Fruit fly (Drosophila melanogaster) whole organism, embryonic: ENCODE measurements around the gene His3.3A.

Source experiments
- Atf6 ChIP-seq: fragments of 200-800 bp; sonication (Bioruptor generic); IDR thresholded peaks from 2 replicates; pipeline ENCODE4 v1.3.6; 2022; ENCODE audit warnings: missing biosample characterization, missing genetic modification characterization
- CG10321 ChIP-seq: fragments of 200-800 bp; sonication (Bioruptor generic); IDR thresholded peaks from 2 replicates; pipeline ENCODE4 v1.3.6; 2022; ENCODE audit warnings: missing biosample characterization, missing genetic modification characterization
- CG10959 ChIP-seq: fragments of 200-800 bp; sonication (Bioruptor generic); IDR thresholded peaks from 2 replicates; pipeline ENCODE4 v1.3.6; 2022; ENCODE audit warnings: missing biosample characterization, missing genetic modification characterization
- CG11247 ChIP-seq: fragments of 200-800 bp; sonication (Bioruptor generic); IDR thresholded peaks from 2 replicates; pipeline ENCODE4 v1.3.6; 2022; ENCODE audit warnings: missing biosample characterization, missing genetic modification characterization
- CG13296 ChIP-seq: fragments of 200-800 bp; sonication (Bioruptor generic); optimal IDR thresholded peaks from 3 replicates; lab custom pipeline; 2018; ENCODE audit warnings: missing biosample characterization, mild to moderate bottlenecking, missing genetic modification characterization
- CG14050 ChIP-seq: fragments of 200-800 bp; sonication (Bioruptor generic); IDR thresholded peaks from 3 replicates; pipeline ENCODE4 v1.3.6; 2022; ENCODE audit warnings: missing biosample characterization, missing genetic modification characterization
- CG15601 ChIP-seq: fragments of 200-800 bp; sonication (Bioruptor generic); optimal IDR thresholded peaks from 3 replicates; lab custom pipeline; 2019; ENCODE audit warnings: missing biosample characterization, mild to moderate bottlenecking, missing genetic modification characterization, moderate library complexity
- CG1602 ChIP-seq: fragments of 200-800 bp; sonication (Bioruptor generic); optimal IDR thresholded peaks from 3 replicates; lab custom pipeline; 2016; ENCODE audit warnings: missing biosample characterization, missing genetic modification characterization
- CG16863 ChIP-seq: fragments of 200-800 bp; sonication (Bioruptor generic); optimal IDR thresholded peaks from 3 replicates; lab custom pipeline; 2016; ENCODE audit warnings: missing biosample characterization, missing genetic modification characterization
- CG17612 ChIP-seq: fragments of 200-800 bp; sonication (Bioruptor generic); IDR thresholded peaks from 2 replicates; pipeline ENCODE4 v1.3.6; 2022; ENCODE audit warnings: missing biosample characterization, missing genetic modification characterization
- CG17912 ChIP-seq: fragments of 200-800 bp; sonication (Bioruptor generic); optimal IDR thresholded peaks from 2 replicates; lab custom pipeline; 2018; ENCODE audit warnings: missing biosample characterization, mild to moderate bottlenecking, missing genetic modification characterization
- CG18011 ChIP-seq: fragments of 200-800 bp; sonication (Bioruptor generic); optimal IDR thresholded peaks from 2 replicates; lab custom pipeline; 2017; ENCODE audit warnings: missing biosample characterization, missing genetic modification characterization, mild to moderate bottlenecking, moderate library complexity, missing genotype
- CG18262 ChIP-seq: fragments of 200-800 bp; optimal IDR thresholded peaks from 3 replicates; lab custom pipeline; 2019; ENCODE audit warnings: missing biosample characterization, mild to moderate bottlenecking, missing genetic modification characterization, moderate library complexity
- CG1832 ChIP-seq: fragments of 200-800 bp; sonication (Bioruptor generic); optimal IDR thresholded peaks from 2 replicates; lab custom pipeline; 2017; ENCODE audit warnings: missing biosample characterization, mild to moderate bottlenecking, missing genetic modification characterization, inconsistent platforms
- CG18476 ChIP-seq: fragments of 200-800 bp; sonication (Bioruptor generic); optimal IDR thresholded peaks from 2 replicates; lab custom pipeline; 2016; ENCODE audit warnings: missing biosample characterization, mild to moderate bottlenecking, missing genetic modification characterization
- CG2129 ChIP-seq: fragments of 200-800 bp; sonication (Bioruptor generic); IDR thresholded peaks from 2 replicates; pipeline ENCODE4 v1.3.6; 2022; ENCODE audit warnings: missing biosample characterization, missing genetic modification characterization; ENCODE audit not compliant: partially characterized antibody
- CG2889 ChIP-seq: fragments of 200-800 bp; sonication (Bioruptor generic); IDR thresholded peaks from 3 replicates; pipeline ENCODE4 v1.3.6; 2022; ENCODE audit warnings: missing biosample characterization, missing genetic modification characterization
- CG31388 ChIP-seq: fragments of 200-800 bp; sonication (Bioruptor generic); optimal IDR thresholded peaks from 2 replicates; lab custom pipeline; 2016; ENCODE audit warnings: missing biosample characterization, missing genetic modification characterization
- CG33557 ChIP-seq: fragments of 200-800 bp; sonication (Bioruptor generic); optimal IDR thresholded peaks from 2 replicates; lab custom pipeline; 2019; ENCODE audit warnings: missing biosample characterization, mild to moderate bottlenecking, missing genetic modification characterization, moderate library complexity
- CG6254 ChIP-seq: fragments of 200-800 bp; sonication (Bioruptor generic); optimal IDR thresholded peaks from 3 replicates; lab custom pipeline; 2017; ENCODE audit warnings: mild to moderate bottlenecking, missing biosample characterization, missing genetic modification reagents, missing genetic modification characterization
- CG7556 ChIP-seq: fragments of 200-800 bp; sonication (Bioruptor generic); optimal IDR thresholded peaks from 2 replicates; lab custom pipeline; 2017; ENCODE audit warnings: missing biosample characterization, mild to moderate bottlenecking, missing genetic modification characterization
- CG8089 ChIP-seq: fragments of 200-800 bp; sonication (Bioruptor generic); optimal IDR thresholded peaks from 3 replicates; lab custom pipeline; 2016; ENCODE audit warnings: missing biosample characterization, missing genetic modification characterization
- CG9215 ChIP-seq: fragments of 200-800 bp; sonication (Bioruptor generic); IDR thresholded peaks from 2 replicates; pipeline ENCODE4 v1.3.6; 2022; ENCODE audit warnings: missing biosample characterization, missing genetic modification characterization
- Dad ChIP-seq: fragments of 200-800 bp; sonication (Bioruptor generic); optimal IDR thresholded peaks from 3 replicates; lab custom pipeline; 2016; ENCODE audit warnings: missing biosample characterization, missing genetic modification characterization
- Dbx ChIP-seq: fragments of 200-800 bp; sonication (Bioruptor generic); IDR thresholded peaks from 3 replicates; pipeline ENCODE4 v1.3.6; 2022; ENCODE audit warnings: missing biosample characterization, missing genetic modification characterization
- Deaf1 ChIP-seq: fragments of 200-800 bp; optimal IDR thresholded peaks from 3 replicates; lab custom pipeline; 2019; ENCODE audit warnings: missing biosample characterization, mild to moderate bottlenecking, missing genetic modification characterization, moderate library complexity
- Doc2 ChIP-seq: fragments of 200-800 bp; sonication (Bioruptor generic); IDR thresholded peaks from 2 replicates; pipeline ENCODE4 v1.3.6; 2022; ENCODE audit warnings: missing biosample characterization, missing genetic modification characterization
- Ets65A ChIP-seq: fragments of 200-800 bp; sonication (Bioruptor generic); peaks from one replicate; lab custom pipeline; 2016; ENCODE audit warnings: missing biosample characterization, missing genetic modification characterization
- Gsc ChIP-seq: fragments of 200-800 bp; sonication (Bioruptor generic); IDR thresholded peaks from 2 replicates; pipeline ENCODE4 v1.3.6; 2022; ENCODE audit warnings: missing biosample characterization, missing genetic modification characterization
- HLH54F ChIP-seq: fragments of 200-800 bp; sonication (Bioruptor generic); optimal IDR thresholded peaks from 3 replicates; lab custom pipeline; 2016; ENCODE audit warnings: missing biosample characterization, missing genetic modification characterization
- HLHmδ ChIP-seq: fragments of 200-800 bp; sonication (Bioruptor generic); optimal IDR thresholded peaks from 2 replicates; lab custom pipeline; 2018; ENCODE audit warnings: missing biosample characterization, mild to moderate bottlenecking, missing genetic modification characterization, moderate library complexity
- Hey ChIP-seq: fragments of 200-800 bp; sonication (Bioruptor generic); optimal IDR thresholded peaks from 3 replicates; lab custom pipeline; 2018; ENCODE audit warnings: missing biosample characterization, mild to moderate bottlenecking, missing genetic modification characterization
- Lim3 ChIP-seq: fragments of 200-800 bp; sonication (Bioruptor generic); IDR thresholded peaks from 2 replicates; pipeline ENCODE4 v1.3.6; 2022; ENCODE audit warnings: missing biosample characterization, missing genetic modification characterization
- Neu2 ChIP-seq: fragments of 200-800 bp; sonication (Bioruptor generic); optimal IDR thresholded peaks from 3 replicates; lab custom pipeline; 2016; ENCODE audit warnings: missing biosample characterization, missing genetic modification characterization, borderline replicate concordance
- NfI ChIP-seq: fragments of 200-800 bp; sonication (Bioruptor generic); optimal IDR thresholded peaks from 3 replicates; lab custom pipeline; 2018; ENCODE audit warnings: missing biosample characterization, mild to moderate bottlenecking, missing genetic modification characterization, moderate library complexity
- Spps ChIP-seq: fragments of 200-800 bp; sonication (Bioruptor generic); optimal IDR thresholded peaks from 2 replicates; lab custom pipeline; 2018; ENCODE audit warnings: missing biosample characterization, mild to moderate bottlenecking, missing genetic modification characterization
- al ChIP-seq: fragments of 200-800 bp; sonication (Bioruptor generic); IDR thresholded peaks from 2 replicates; pipeline ENCODE4 v1.3.6; 2022; ENCODE audit warnings: missing biosample characterization, missing genetic modification characterization
- bigmax ChIP-seq: fragments of 200-800 bp; sonication (Bioruptor generic); optimal IDR thresholded peaks from 2 replicates; lab custom pipeline; 2018; ENCODE audit warnings: missing biosample characterization, mild to moderate bottlenecking, missing genetic modification characterization
- chm ChIP-seq: fragments of 200-800 bp; sonication (Bioruptor generic); IDR thresholded peaks from 2 replicates; pipeline ENCODE4 v1.3.6; 2022; ENCODE audit warnings: missing biosample characterization, missing genetic modification characterization
- chn ChIP-seq: fragments of 200-800 bp; sonication (Bioruptor generic); optimal IDR thresholded peaks from 2 replicates; lab custom pipeline; 2016; ENCODE audit warnings: missing biosample characterization, missing genetic modification characterization
- ci ChIP-seq: fragments of 200-800 bp; sonication (Bioruptor generic); IDR thresholded peaks from 3 replicates; pipeline ENCODE4 v1.3.6; 2022; ENCODE audit warnings: missing biosample characterization, missing genetic modification characterization
- exex ChIP-seq: fragments of 200-800 bp; sonication (Bioruptor generic); optimal IDR thresholded peaks from 4 replicates; lab custom pipeline; 2018; ENCODE audit warnings: missing biosample characterization, mild to moderate bottlenecking, missing genetic modification characterization, moderate library complexity
- fd3F ChIP-seq: fragments of 200-800 bp; sonication (Bioruptor generic); optimal IDR thresholded peaks from 2 replicates; lab custom pipeline; 2018; ENCODE audit warnings: missing biosample characterization, mild to moderate bottlenecking, missing genetic modification characterization, moderate library complexity
- psq ChIP-seq: fragments of 200-800 bp; sonication (Bioruptor generic); optimal IDR thresholded peaks from 2 replicates; lab custom pipeline; 2017; ENCODE audit warnings: missing biosample characterization, missing genetic modification characterization
- schlank ChIP-seq: fragments of 200-800 bp; sonication (Bioruptor generic); optimal IDR thresholded peaks from 2 replicates; lab custom pipeline; 2018; ENCODE audit warnings: missing biosample characterization, mild to moderate bottlenecking, missing genetic modification characterization
- sob ChIP-seq: fragments of 200-800 bp; sonication (Bioruptor generic); IDR thresholded peaks from 2 replicates; pipeline ENCODE4 v1.3.6; 2022; ENCODE audit warnings: missing biosample characterization, missing genetic modification characterization
- sr ChIP-seq: fragments of 200-800 bp; sonication (Bioruptor generic); IDR thresholded peaks from 3 replicates; pipeline ENCODE4 v1.3.6; 2022; ENCODE audit warnings: missing biosample characterization, missing genetic modification characterization
- tap ChIP-seq: fragments of 200-800 bp; optimal IDR thresholded peaks from 3 replicates; lab custom pipeline; 2019; ENCODE audit warnings: missing biosample characterization, mild to moderate bottlenecking, missing genetic modification characterization, moderate library complexity
- tll ChIP-seq, 2 experiments: fragments of 200-800 bp in 1 of 2; fragments of >200 bp in 1 of 2; sonication (Bioruptor generic) in 1 of 2; optimal IDR thresholded peaks; 2 replicates each; lab custom pipeline; 2017 to 2019; ENCODE audit warnings: missing biosample characterization in 2 of 2, missing genetic modification characterization in 2 of 2, mild to moderate bottlenecking in 1 of 2, moderate library complexity in 1 of 2
- toy ChIP-seq: fragments of 200-800 bp; sonication (Bioruptor generic); IDR thresholded peaks from 2 replicates; pipeline ENCODE4 v1.3.6; 2022; ENCODE audit warnings: missing biosample characterization, missing genetic modification characterization
- unpg ChIP-seq: fragments of 200-800 bp; sonication (Bioruptor generic); optimal IDR thresholded peaks from 3 replicates; lab custom pipeline; 2018; ENCODE audit warnings: missing biosample characterization, mild to moderate bottlenecking, missing genetic modification characterization, moderate library complexity
- wor ChIP-seq: fragments of 200-800 bp; sonication (Bioruptor generic); IDR thresholded peaks from 2 replicates; pipeline ENCODE4 v1.3.6; 2022; ENCODE audit warnings: missing biosample characterization, missing genetic modification characterization
- zen2 ChIP-seq: fragments of 200-800 bp; sonication (Bioruptor generic); IDR thresholded peaks from 3 replicates; pipeline ENCODE4 v1.3.6; 2022; ENCODE audit warnings: missing biosample characterization, missing genetic modification characterization; ENCODE audit not compliant: partially characterized antibody

His3.3A gene

DNA sequence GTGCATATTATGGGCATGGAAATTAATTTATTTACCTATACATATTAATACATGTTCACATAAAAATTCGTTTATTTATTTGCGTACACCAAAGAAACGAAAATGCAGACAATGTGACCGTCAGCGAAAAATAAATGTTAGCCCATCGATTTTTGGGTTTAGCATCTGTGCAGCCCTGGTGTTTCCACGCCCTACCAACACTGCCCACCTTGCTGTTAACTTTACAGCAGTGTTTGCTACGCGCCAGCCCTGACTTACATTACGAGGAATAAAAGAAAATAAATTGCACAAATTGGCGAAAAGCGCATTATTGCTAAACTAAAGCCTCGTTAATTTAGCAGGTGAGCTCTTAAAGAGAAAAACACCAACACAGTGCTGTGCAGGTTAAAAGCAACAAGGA lies 11.8 kb upstream of the His3.3A start, which contains the start of the genes CG33995, CG44000 and CG44001 (continued):
- TF ChIP-seq wor (GFP tag; lab: Robert Waterston, UW) (no peak), al (GFP tag; lab: Robert Waterston, UW) (no peak), bigmax (no peak), psq (GFP tag; lab: Kevin White, UChicago) (no peak), zen2 (GFP tag; lab: Robert Waterston, UW) (no peak), CG17612 (no peak), CG14050 (GFP tag; lab: Robert Waterston, UW) (no peak), ci (GFP tag; lab: Robert Waterston, UW) (peak; percentile 70), NfI (GFP tag; lab: Kevin White, UChicago) (peak; percentile 56), CG1832 (no peak), HLH54F (GFP tag; lab: Kevin White, UChicago) (peak; percentile 54), CG8089 (no peak), Dad (GFP tag; lab: Kevin White, UChicago) (no peak), tap (tag; lab: Kevin White, UChicago) (peak; percentile 5), CG18476 (GFP tag; lab: Kevin White, UChicago) (no peak), Gsc (GFP tag; lab: Robert Waterston, UW) (no peak), Neu2 (no peak), Ets65A (GFP tag; lab: Kevin White, UChicago) (peak; percentile 96), Lim3 (GFP tag; lab: Robert Waterston, UW) (no peak), CG2889 (GFP tag; lab: Robert Waterston, UW) (no peak), CG9215 (peak; percentile 22; the same call in 1 of the 2 replicates), CG1602 (GFP tag; lab: Kevin White, UChicago) (peak; percentile 33), CG6254 (no peak), chn (peak; percentile 63), sob (GFP tag; lab: Robert Waterston, UW) (peak; percentile 55), CG7556 (GFP tag; lab: Kevin White, UChicago) (peak; percentile 17), CG17912 (GFP tag; lab: Kevin White, UChicago) (no peak), fd3F (GFP tag; lab: Kevin White, UChicago) (no peak), CG13296 (GFP tag; lab: Kevin White, UChicago) (no peak), CG10959 (no peak), unpg (peak; percentile 46), tll (GFP tag; optimal IDR thresholded peaks at IDR 0.05; lab: Kevin White, UChicago) (no peak), CG31388 (GFP tag; lab: Kevin White, UChicago) (no peak), sr (GFP tag; lab: Robert Waterston, UW) (no peak), exex (tag; lab: Kevin White, UChicago) (no peak), Atf6 (no peak), HLHmδ (GFP tag; lab: Kevin White, UChicago) (peak; percentile 7), toy (GFP tag; lab: Robert Waterston, UW) (no peak), CG15601 (tag; lab: Kevin White, UChicago) (peak; percentile 50), Dbx (GFP tag; lab: Robert Waterston, UW) (peak; percentile 53; the same call in 2 of the 3 replicates)

DNA sequence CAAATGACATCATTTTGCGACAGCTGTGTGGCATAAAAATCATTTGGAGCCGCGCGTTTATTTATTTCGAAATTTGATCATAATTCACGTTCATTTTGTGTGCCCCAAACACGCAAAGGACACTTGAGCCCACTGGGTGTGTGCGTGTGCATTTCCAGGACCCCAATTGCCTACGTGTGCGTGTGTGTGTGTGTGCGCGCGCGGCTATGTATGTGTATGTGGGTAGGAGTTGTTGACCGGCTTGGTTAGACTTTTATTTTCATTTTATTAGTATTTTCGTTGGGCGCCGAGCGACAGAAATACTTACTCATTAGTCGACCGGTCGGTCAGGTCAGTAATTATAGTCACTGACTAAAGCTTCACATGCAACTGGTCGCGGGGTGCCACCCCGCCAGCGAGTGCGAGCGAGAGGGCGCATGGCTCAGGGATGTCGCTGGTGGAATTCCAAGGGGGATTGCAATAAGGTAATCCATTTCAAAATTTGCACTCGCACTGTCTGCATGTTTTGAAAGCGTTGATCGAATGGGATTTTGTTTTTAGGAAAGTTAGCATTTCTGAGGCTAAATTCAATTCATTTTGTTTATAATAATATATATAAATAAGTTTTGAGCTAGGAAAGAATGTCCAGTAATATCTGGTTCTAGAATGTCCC lies 11.2 kb upstream of the His3.3A start:
- TF ChIP-seq schlank (peak; percentile 6), CG2129 (GFP tag; lab: Robert Waterston, UW) (no peak), CG10321 (GFP tag; lab: Robert Waterston, UW) (no peak), CG11247 (GFP tag; lab: Robert Waterston, UW) (peak; percentile 32; the same call in 1 of the 2 replicates), CG16863 (GFP tag; lab: Kevin White, UChicago) (no peak), CG18262 (tag; lab: Kevin White, UChicago) (peak; percentile 39), Hey (tag; lab: Kevin White, UChicago) (no peak), CG33557 (GFP tag; lab: Kevin White, UChicago) (no peak), Spps (tag; lab: Kevin White, UChicago) (no peak), Deaf1 (tag; lab: Kevin White, UChicago) (no peak), Doc2 (no peak), CG18011 (no peak), chm (GFP tag; lab: Robert Waterston, UW) (no peak)
